Fruit fly (Drosophila melanogaster): ENCODE measurements around the gene Alg1.

Alg1 gene

dm6 chr3R:17818803-17819202 is 7.9 kb upstream of the Alg1 start (continued):
- TF ChIP-seq usp (GFP tag; optimal IDR thresholded peaks at IDR 0.05) (no peak), dimm (GFP tag; IDR thresholded peaks at IDR 0.05) (no peak), CG16863 (GFP tag; optimal IDR thresholded peaks at IDR 0.05) (no peak), crol (GFP tag; IDR thresholded peaks at IDR 0.05) (no peak), abd-A (tag; optimal IDR thresholded peaks at IDR 0.05) (no peak), sob (GFP tag; IDR thresholded peaks at IDR 0.05) (no peak), Hr39 (optimal IDR thresholded peaks at IDR 0.05) (no peak), CG1602 (GFP tag; optimal IDR thresholded peaks at IDR 0.05) (no peak), eyg (GFP tag; optimal IDR thresholded peaks at IDR 0.05) (no peak), onecut (GFP tag; IDR thresholded peaks at IDR 0.05) (no peak), Rx (GFP tag; IDR thresholded peaks at IDR 0.05) (no peak; the same call in 1 of the 2 replicates), CG12236 (GFP tag; optimal IDR thresholded peaks at IDR 0.05) (no peak), CG4730 (GFP tag; IDR thresholded peaks at IDR 0.05) (no peak), Ptx1 (GFP tag; IDR thresholded peaks at IDR 0.05) (peak; percentile 16; the same call in 1 of the 2 replicates), CG2678 (tag; optimal IDR thresholded peaks at IDR 0.05) (peak; percentile 57), CG6689 (GFP tag; IDR thresholded peaks at IDR 0.05) (0 out of 2 replicates have a peak, but pooled peaks have one; percentile 10), lmd (GFP tag; IDR thresholded peaks at IDR 0.05) (no peak), jing (GFP tag; optimal IDR thresholded peaks at IDR 0.05) (no peak), CG6813 (GFP tag; optimal IDR thresholded peaks at IDR 0.05) (peak; percentile 42), Nf-YA (GFP tag; IDR thresholded peaks at IDR 0.05) (no peak), her (GFP tag; optimal IDR thresholded peaks at IDR 0.05) (no peak), CG10267 (tag; optimal IDR thresholded peaks at IDR 0.05) (no peak), CG8924 (tag; optimal IDR thresholded peaks at IDR 0.05) (no peak), Camta (GFP tag; optimal IDR thresholded peaks at IDR 0.05) (no peak), CG7839 (tag; optimal IDR thresholded peaks at IDR 0.05) (peak; percentile 19), CG8359 (GFP tag; optimal IDR thresholded peaks at IDR 0.05; ENCODE audit: borderline replicate concordance) (no peak), CG12071 (GFP tag; optimal IDR thresholded peaks at IDR 0.05) (no peak), CG12155 (GFP tag; optimal IDR thresholded peaks at IDR 0.05) (peak; percentile 5), dm (GFP tag; optimal IDR thresholded peaks at IDR 0.05) (no peak), CG3281 (GFP tag; optimal IDR thresholded peaks at IDR 0.05) (peak; percentile 17), z (GFP tag; IDR thresholded peaks at IDR 0.05) (no peak), Max (GFP tag; optimal IDR thresholded peaks at IDR 0.05) (no peak), stc (GFP tag; IDR thresholded peaks at IDR 0.05) (no peak), hbn (GFP tag; IDR thresholded peaks at IDR 0.05; ENCODE audit: partially characterized antibody) (no peak), dysf (GFP tag; IDR thresholded peaks at IDR 0.05) (peak; percentile 36; the same call in 1 of the 3 replicates), CG32772 (GFP tag; IDR thresholded peaks at IDR 0.05) (no peak), CG7271 (tag; optimal IDR thresholded peaks at IDR 0.05) (no peak), Dll (GFP tag; IDR thresholded peaks at IDR 0.05; ENCODE audit: partially characterized antibody) (no peak), CG10147 (GFP tag; optimal IDR thresholded peaks at IDR 0.05) (no peak), CG33213 (GFP tag; optimal IDR thresholded peaks at IDR 0.05) (no peak), CG4854 (GFP tag; optimal IDR thresholded peaks at IDR 0.05) (no peak), C15 (GFP tag; IDR thresholded peaks at IDR 0.05) (peak; percentile 8; the same call in 1 of the 3 replicates), wek (GFP tag; optimal IDR thresholded peaks at IDR 0.05) (no peak), CG2889 (GFP tag; IDR thresholded peaks at IDR 0.05) (no peak), CG5245 (GFP tag; optimal IDR thresholded peaks at IDR 0.05) (no peak), Mad (GFP tag; optimal IDR thresholded peaks at IDR 0.05) (no peak), dan (GFP tag; IDR thresholded peaks at IDR 0.05) (no peak), MTF-1 (GFP tag; optimal IDR thresholded peaks at IDR 0.05; ENCODE audit: borderline replicate concordance) (no peak), bigmax (GFP tag; optimal IDR thresholded peaks at IDR 0.05) (no peak), slp2 (GFP tag; optimal IDR thresholded peaks at IDR 0.05) (no peak), Sin3A (optimal IDR thresholded peaks at IDR 0.05) (no peak), h (optimal IDR thresholded peaks at IDR 0.05) (no peak), sqz (GFP tag; optimal IDR thresholded peaks at IDR 0.05) (no peak)
